Worm (Caenorhabditis elegans) whole organism, L3 larva: ENCODE measurements around the gene F32A11.1.

ENCODE experiments used
- ceh-82 ChIP-seq: fragments of 150-350 bp; optimal IDR thresholded peaks from 2 replicates; lab custom pipeline; 2014; ENCODE audit warnings: missing biosample characterization, missing genetic modification characterization
- egl-27 ChIP-seq: sonication (generic microtip); optimal IDR thresholded peaks from 4 replicates; lab custom pipeline; 2017; ENCODE audit warnings: missing biosample characterization, missing genetic modification reagents, missing genetic modification characterization
- elt-1 ChIP-seq: fragments of 150-350 bp; optimal IDR thresholded peaks from 2 replicates; lab custom pipeline; 2014; ENCODE audit warnings: missing biosample characterization, missing genetic modification characterization
- lin-15B ChIP-seq: fragments of 150-350 bp; optimal IDR thresholded peaks from 2 replicates; lab custom pipeline; 2014; ENCODE audit warnings: missing biosample characterization, missing genetic modification characterization
- nhr-12 ChIP-seq: fragments of 150-350 bp; optimal IDR thresholded peaks from 2 replicates; lab custom pipeline; 2014; ENCODE audit warnings: missing biosample characterization, missing genetic modification characterization
- nhr-28 ChIP-seq: fragments of 150-350 bp; optimal IDR thresholded peaks from 2 replicates; lab custom pipeline; 2014; ENCODE audit warnings: missing biosample characterization, missing genetic modification characterization
- nhr-76 ChIP-seq: fragments of 150-350 bp; sonication (generic microtip); optimal IDR thresholded peaks from 5 replicates; lab custom pipeline; 2014; ENCODE audit warnings: missing biosample characterization, missing genetic modification characterization
- unc-39 ChIP-seq: sonication (generic microtip); optimal IDR thresholded peaks from 4 replicates; lab custom pipeline; 2017; ENCODE audit warnings: missing biosample characterization, missing genetic modification characterization
- unc-62 ChIP-seq: fragments of 150-350 bp; sonication (generic microtip); optimal IDR thresholded peaks from 4 replicates; lab custom pipeline; 2014; ENCODE audit warnings: missing biosample characterization, missing genetic modification reagents, missing genetic modification characterization
- zag-1 ChIP-seq: fragments of 150-350 bp; optimal IDR thresholded peaks from 2 replicates; lab custom pipeline; 2014; ENCODE audit warnings: missing biosample characterization, missing genetic modification characterization

- TF ChIP-seq nhr-76 (tag; lab: Kevin White, UChicago) = no peak
- no peak for TF ChIP-seq unc-62 (GFP tag; lab: Kevin White, UChicago)
- no peak for TF ChIP-seq ceh-82 (tag; lab: Kevin White, UChicago)
- no peak for TF ChIP-seq nhr-28 (tag; lab: Kevin White, UChicago)
- TF ChIP-seq nhr-12 (tag; lab: Kevin White, UChicago) = no peak
- TF ChIP-seq egl-27 (tag; lab: Kevin White, UChicago) = no peak
- no peak for TF ChIP-seq lin-15B (tag; lab: Kevin White, UChicago)
- TF ChIP-seq elt-1 = no peak
- no peak for TF ChIP-seq unc-39 (tag; lab: Kevin White, UChicago)
- TF ChIP-seq zag-1 (tag; lab: Kevin White, UChicago) = no peak
Measured at ce11 chrII:13183228-13183755, 26.2 kb downstream of the F32A11.1 start, which contains the start of the genes W09H1.4 and his-73.
